Fruit fly (Drosophila melanogaster) whole organism, embryonic: ENCODE measurements around the gene Sidpn.

Source experiments
- Ada2b ChIP-seq: fragments of 200-800 bp; sonication (Bioruptor generic); IDR thresholded peaks from 2 replicates; pipeline ENCODE4 v1.3.6; 2022; ENCODE audit warnings: missing biosample characterization, missing genetic modification characterization
- Awh ChIP-seq: fragments of 200-800 bp; sonication (Bioruptor generic); IDR thresholded peaks from 2 replicates; pipeline ENCODE4, ENCODE4 v1.3.6; 2022; ENCODE audit warnings: missing biosample characterization, missing genetic modification characterization
- CG10274 ChIP-seq: fragments of 200-800 bp; sonication (Bioruptor generic); optimal IDR thresholded peaks from 3 replicates; lab custom pipeline; 2017; ENCODE audit warnings: missing biosample characterization, mild to moderate bottlenecking, missing genetic modification characterization
- CG10979 ChIP-seq: fragments of 200-800 bp; sonication (Bioruptor generic); optimal IDR thresholded peaks from 2 replicates; lab custom pipeline; 2018; ENCODE audit warnings: missing biosample characterization, mild to moderate bottlenecking, missing genetic modification characterization, moderate library complexity
- CG11504 ChIP-seq: fragments of 200-800 bp; sonication (Bioruptor generic); optimal IDR thresholded peaks from 3 replicates; lab custom pipeline; 2019; ENCODE audit warnings: missing biosample characterization, mild to moderate bottlenecking, missing genetic modification characterization, moderate library complexity
- CG14441 ChIP-seq: fragments of 200-800 bp; sonication (Bioruptor generic); IDR thresholded peaks from 2 replicates; pipeline ENCODE4 v1.3.6; 2022; ENCODE audit warnings: missing biosample characterization, missing genetic modification characterization
- CG15696 ChIP-seq: fragments of 200-800 bp; sonication (Bioruptor generic); optimal IDR thresholded peaks from 2 replicates; lab custom pipeline; 2019; ENCODE audit warnings: missing biosample characterization, mild to moderate bottlenecking, missing genetic modification characterization, moderate library complexity
- CG1602 ChIP-seq: fragments of 200-800 bp; sonication (Bioruptor generic); optimal IDR thresholded peaks from 3 replicates; lab custom pipeline; 2016; ENCODE audit warnings: missing biosample characterization, missing genetic modification characterization
- CG17328 ChIP-seq: fragments of 200-800 bp; sonication (Bioruptor generic); IDR thresholded peaks from 2 replicates; pipeline ENCODE4 v1.3.6; 2022; ENCODE audit warnings: missing biosample characterization, missing genetic modification characterization
- CG17912 ChIP-seq: fragments of 200-800 bp; sonication (Bioruptor generic); optimal IDR thresholded peaks from 2 replicates; lab custom pipeline; 2018; ENCODE audit warnings: missing biosample characterization, mild to moderate bottlenecking, missing genetic modification characterization
- CG2129 ChIP-seq: fragments of 200-800 bp; sonication (Bioruptor generic); IDR thresholded peaks from 2 replicates; pipeline ENCODE4 v1.3.6; 2022; ENCODE audit warnings: missing biosample characterization, missing genetic modification characterization; ENCODE audit not compliant: partially characterized antibody
- CG32772 ChIP-seq: fragments of 200-800 bp; sonication (Bioruptor generic); IDR thresholded peaks from 2 replicates; pipeline ENCODE4 v1.3.6; 2022; ENCODE audit warnings: missing biosample characterization, missing genetic modification characterization
- CG33557 ChIP-seq: fragments of 200-800 bp; sonication (Bioruptor generic); optimal IDR thresholded peaks from 2 replicates; lab custom pipeline; 2019; ENCODE audit warnings: missing biosample characterization, mild to moderate bottlenecking, missing genetic modification characterization, moderate library complexity
- CG3407 ChIP-seq: fragments of 200-800 bp; sonication (Bioruptor generic); optimal IDR thresholded peaks from 2 replicates; lab custom pipeline; 2018; ENCODE audit warnings: missing biosample characterization, mild to moderate bottlenecking, missing genetic modification characterization
- CG34224 ChIP-seq: fragments of 200-800 bp; sonication (Bioruptor generic); IDR thresholded peaks from 3 replicates; pipeline ENCODE4 v1.3.6; 2022; ENCODE audit warnings: missing biosample characterization, missing genetic modification characterization; ENCODE audit not compliant: partially characterized antibody
- CG3838 ChIP-seq: fragments of 200-800 bp; sonication (Bioruptor generic); optimal IDR thresholded peaks from 3 replicates; lab custom pipeline; 2016; ENCODE audit warnings: missing biosample characterization, missing genetic modification characterization
- CG3847 ChIP-seq: fragments of 200-800 bp; sonication (Bioruptor generic); IDR thresholded peaks from 2 replicates; pipeline ENCODE4 v1.3.6; 2022; ENCODE audit warnings: missing biosample characterization, missing genetic modification characterization
- CG42726 ChIP-seq: fragments of 200-800 bp; sonication (Bioruptor generic); IDR thresholded peaks from 2 replicates; pipeline ENCODE4 v1.3.6; 2022; ENCODE audit warnings: missing biosample characterization, missing genetic modification characterization; ENCODE audit not compliant: partially characterized antibody
- CG8281 ChIP-seq: fragments of 200-800 bp; sonication (Bioruptor generic); optimal IDR thresholded peaks from 2 replicates; lab custom pipeline; 2018; ENCODE audit warnings: missing biosample characterization, mild to moderate bottlenecking, missing genetic modification characterization, moderate library complexity
- CG8924 ChIP-seq: fragments of 200-800 bp; optimal IDR thresholded peaks from 3 replicates; lab custom pipeline; 2019; ENCODE audit warnings: missing biosample characterization, mild to moderate bottlenecking, missing genetic modification characterization, moderate library complexity
- CG8944 ChIP-seq: fragments of 200-800 bp; sonication (Bioruptor generic); optimal IDR thresholded peaks from 3 replicates; lab custom pipeline; 2016; ENCODE audit warnings: missing biosample characterization, missing genetic modification characterization
- CG9215 ChIP-seq: fragments of 200-800 bp; sonication (Bioruptor generic); IDR thresholded peaks from 2 replicates; pipeline ENCODE4 v1.3.6; 2022; ENCODE audit warnings: missing biosample characterization, missing genetic modification characterization
- Dbx ChIP-seq: fragments of 200-800 bp; sonication (Bioruptor generic); IDR thresholded peaks from 3 replicates; pipeline ENCODE4 v1.3.6; 2022; ENCODE audit warnings: missing biosample characterization, missing genetic modification characterization
- Deaf1 ChIP-seq: fragments of 200-800 bp; optimal IDR thresholded peaks from 3 replicates; lab custom pipeline; 2019; ENCODE audit warnings: missing biosample characterization, mild to moderate bottlenecking, missing genetic modification characterization, moderate library complexity
- Doc3 ChIP-seq: fragments of 200-800 bp; sonication (Bioruptor generic); IDR thresholded peaks from 3 replicates; pipeline ENCODE4 v1.3.6; 2022; ENCODE audit warnings: missing biosample characterization, missing genetic modification characterization; ENCODE audit not compliant: partially characterized antibody
- Ets65A ChIP-seq: fragments of 200-800 bp; sonication (Bioruptor generic); peaks from one replicate; lab custom pipeline; 2016; ENCODE audit warnings: missing biosample characterization, missing genetic modification characterization
- Fer1 ChIP-seq: fragments of 200-800 bp; sonication (Bioruptor generic); optimal IDR thresholded peaks from 2 replicates; lab custom pipeline; 2017; ENCODE audit warnings: missing biosample characterization, mild to moderate bottlenecking, missing genetic modification characterization
- HmgD ChIP-seq: fragments of 200-800 bp; sonication (Bioruptor generic); optimal IDR thresholded peaks from 3 replicates; lab custom pipeline; 2016; ENCODE audit warnings: missing biosample characterization, missing genetic modification characterization
- Med ChIP-seq: fragments of 200-800 bp; sonication (Bioruptor generic); peaks from one replicate; lab custom pipeline; 2016; ENCODE audit warnings: missing biosample characterization, missing genetic modification characterization, mild to moderate bottlenecking, inconsistent platforms, moderate library complexity
- Mrtf ChIP-seq: fragments of 200-800 bp; sonication (Bioruptor generic); IDR thresholded peaks from 3 replicates; pipeline ENCODE4 v1.3.6; 2022; ENCODE audit warnings: missing biosample characterization, missing genetic modification characterization
- Ptx1 ChIP-seq: fragments of 200-800 bp; sonication (Bioruptor generic); IDR thresholded peaks from 2 replicates; pipeline ENCODE4 v1.3.6; 2022; ENCODE audit warnings: missing biosample characterization, missing genetic modification characterization
- Ssrp ChIP-seq: fragments of 200-800 bp; sonication (Bioruptor generic); optimal IDR thresholded peaks from 2 replicates; lab custom pipeline; 2018; ENCODE audit warnings: missing biosample characterization, mild to moderate bottlenecking, missing genetic modification characterization, moderate library complexity
- ash1 ChIP-seq: fragments of 200-800 bp; sonication (Bioruptor generic); optimal IDR thresholded peaks from 2 replicates; lab custom pipeline; 2018; ENCODE audit warnings: missing biosample characterization, mild to moderate bottlenecking, missing genetic modification characterization
- bbx ChIP-seq: fragments of 200-800 bp; sonication (Bioruptor generic); IDR thresholded peaks from 2 replicates; pipeline ENCODE4 v1.3.6; 2022; ENCODE audit warnings: missing biosample characterization, missing genetic modification characterization; ENCODE audit not compliant: partially characterized antibody
- chm ChIP-seq: fragments of 200-800 bp; sonication (Bioruptor generic); IDR thresholded peaks from 2 replicates; pipeline ENCODE4 v1.3.6; 2022; ENCODE audit warnings: missing biosample characterization, missing genetic modification characterization
- ems ChIP-seq: fragments of 200-800 bp; sonication (Bioruptor generic); optimal IDR thresholded peaks from 3 replicates; lab custom pipeline; 2016; ENCODE audit warnings: missing biosample characterization, missing genetic modification characterization
- esg ChIP-seq: fragments of 200-800 bp; sonication (Bioruptor generic); conservative IDR thresholded peaks from 2 replicates; pipeline ENCODE4 v1.3.6; 2022; ENCODE audit warnings: missing biosample characterization, missing genetic modification characterization
- gem ChIP-seq: fragments of 200-800 bp; sonication (Bioruptor generic); optimal IDR thresholded peaks from 2 replicates; lab custom pipeline; 2019; ENCODE audit warnings: missing biosample characterization, mild to moderate bottlenecking, missing genetic modification characterization, moderate library complexity
- hth ChIP-seq: fragments of >200 bp; optimal IDR thresholded peaks from 2 replicates; lab custom pipeline; 2017; ENCODE audit warnings: inconsistent platforms
- insv ChIP-seq, 2 experiments: fragments of 200-800 bp; sonication (Bioruptor generic); optimal IDR thresholded peaks; 3 replicates each; lab custom pipeline; 2016 to 2018; ENCODE audit warnings: missing biosample characterization in 2 of 2, missing genetic modification characterization in 2 of 2
- lilli ChIP-seq: fragments of 200-800 bp; sonication (Bioruptor generic); optimal IDR thresholded peaks from 3 replicates; lab custom pipeline; 2016; ENCODE audit warnings: missing biosample characterization, missing genetic modification characterization
- oc ChIP-seq: fragments of 200-800 bp; sonication (Bioruptor generic); optimal IDR thresholded peaks from 2 replicates; lab custom pipeline; 2018; ENCODE audit warnings: missing biosample characterization, mild to moderate bottlenecking, missing genetic modification characterization, moderate library complexity
- pho ChIP-seq: fragments of 200-800 bp; sonication (Bioruptor generic); optimal IDR thresholded peaks from 2 replicates; lab custom pipeline; 2016; ENCODE audit warnings: missing biosample characterization, missing genetic modification characterization
- pros ChIP-seq: fragments of 200-800 bp; sonication (Bioruptor generic); optimal IDR thresholded peaks from 3 replicates; lab custom pipeline; 2019; ENCODE audit warnings: missing biosample characterization, mild to moderate bottlenecking, missing genetic modification characterization, moderate library complexity
- row ChIP-seq: fragments of 200-800 bp; sonication (Bioruptor generic); IDR thresholded peaks from 3 replicates; pipeline ENCODE4 v1.3.6; 2022; ENCODE audit warnings: missing biosample characterization, missing genetic modification characterization
- sob ChIP-seq: fragments of 200-800 bp; sonication (Bioruptor generic); IDR thresholded peaks from 2 replicates; pipeline ENCODE4 v1.3.6; 2022; ENCODE audit warnings: missing biosample characterization, missing genetic modification characterization
- tna ChIP-seq: fragments of 200-800 bp; sonication (Bioruptor generic); IDR thresholded peaks from 2 replicates; pipeline ENCODE4 v1.3.6; 2022; ENCODE audit warnings: missing biosample characterization, missing genetic modification characterization; ENCODE audit not compliant: partially characterized antibody
- tx ChIP-seq: fragments of 200-800 bp; sonication (Bioruptor generic); optimal IDR thresholded peaks from 2 replicates; lab custom pipeline; 2016; ENCODE audit warnings: missing biosample characterization, missing genetic modification characterization
- wor ChIP-seq: fragments of 200-800 bp; sonication (Bioruptor generic); IDR thresholded peaks from 2 replicates; pipeline ENCODE4 v1.3.6; 2022; ENCODE audit warnings: missing biosample characterization, missing genetic modification characterization
- zen ChIP-seq: fragments of 200-800 bp; sonication (Bioruptor generic); optimal IDR thresholded peaks from 3 replicates; lab custom pipeline; 2018; ENCODE audit warnings: missing biosample characterization, mild to moderate bottlenecking, missing genetic modification characterization, moderate library complexity

Gene Sidpn

DNA sequence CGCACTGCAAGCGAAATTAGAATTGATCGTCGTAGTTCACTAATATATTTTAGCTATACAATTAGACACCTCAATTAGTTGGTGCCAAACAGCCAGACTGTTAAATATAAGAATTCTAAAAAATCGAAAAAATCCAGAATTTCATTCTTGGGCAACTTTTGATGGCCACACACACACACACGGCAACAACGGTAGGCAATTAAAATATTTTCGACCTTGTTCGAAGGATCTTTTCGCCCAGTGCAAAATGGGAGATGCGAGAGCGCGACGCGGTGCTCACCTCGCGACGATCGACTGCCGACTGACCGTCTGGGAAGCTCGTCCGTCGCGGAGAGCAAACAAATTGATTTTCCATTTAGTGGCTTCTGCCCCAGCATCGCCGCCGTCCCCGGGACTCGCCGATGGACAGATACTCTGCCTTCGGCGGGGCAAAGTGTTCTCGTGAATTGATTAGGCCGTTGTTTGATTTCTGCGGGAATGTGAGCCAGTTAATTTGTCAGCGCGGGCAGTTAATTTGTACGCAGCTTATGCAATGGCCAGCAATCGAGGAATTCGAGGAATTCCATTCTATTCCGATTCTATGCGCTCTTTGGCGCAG is 42.1 kb downstream of the Sidpn start, which contains the start of gene CG10702 (continued):
- TF ChIP-seq CG10274 (GFP tag; lab: Kevin White, UChicago) (no peak), CG8281 (tag; lab: Kevin White, UChicago) (no peak), ash1 (GFP tag; lab: Kevin White, UChicago) (no peak), CG42726 (GFP tag; lab: Robert Waterston, UW) (no peak), sob (GFP tag; lab: Robert Waterston, UW) (0 out of 2 replicates have a peak, but pooled peaks have one; percentile 41), CG15696 (tag; lab: Kevin White, UChicago) (no peak), CG8944 (no peak), Doc3 (GFP tag; lab: Robert Waterston, UW) (no peak), CG2129 (GFP tag; lab: Robert Waterston, UW) (no peak), CG3838 (GFP tag; lab: Kevin White, UChicago) (no peak), gem (no peak), Ssrp (tag; lab: Kevin White, UChicago) (peak; percentile 28), tx (GFP tag; lab: Kevin White, UChicago) (no peak), CG3847 (GFP tag; lab: Robert Waterston, UW) (0 out of 2 replicates have a peak, but pooled peaks have one; percentile 5), CG1602 (GFP tag; lab: Kevin White, UChicago) (no peak), lilli (GFP tag; lab: Kevin White, UChicago) (peak; percentile 11), HmgD (GFP tag; lab: Kevin White, UChicago) (no peak), bbx (no peak), Ada2b (GFP tag; lab: Robert Waterston, UW) (peak; percentile 28; the same call in 1 of the 2 replicates), CG11504 (tag; lab: Kevin White, UChicago) (peak; percentile 42), CG9215 (GFP tag; lab: Robert Waterston, UW) (0 out of 2 replicates have a peak, but pooled peaks have one; percentile 8), pros (no peak), tna (GFP tag; lab: Robert Waterston, UW) (no peak), insv (GFP tag; optimal IDR thresholded peaks at IDR 0.05; lab: Kevin White, UChicago) (no peak), ems (GFP tag; lab: Kevin White, UChicago) (peak; percentile 15), Ets65A (peak; percentile 91), hth (lab: Kevin White, UChicago) (no peak), row (GFP tag; lab: Robert Waterston, UW) (peak; percentile 34; the same call in 1 of the 3 replicates), chm (GFP tag; lab: Robert Waterston, UW) (no peak), CG3407 (GFP tag; lab: Kevin White, UChicago) (no peak), zen (tag; lab: Kevin White, UChicago) (no peak), CG34224 (no peak), CG8924 (tag; lab: Kevin White, UChicago) (no peak), Deaf1 (peak; percentile 21), Dbx (GFP tag; lab: Robert Waterston, UW) (0 out of 3 replicates have a peak, but pooled peaks have one; percentile 18), CG33557 (GFP tag; lab: Kevin White, UChicago) (no peak), CG32772 (GFP tag; lab: Robert Waterston, UW) (no peak), CG14441 (GFP tag; lab: Robert Waterston, UW) (no peak), wor (no peak), Fer1 (no peak), CG17328 (0 out of 2 replicates have a peak, but pooled peaks have one; percentile 20), CG10979 (tag; lab: Kevin White, UChicago) (peak; percentile 1), oc (no peak), Mrtf (0 out of 3 replicates have a peak, but pooled peaks have one; percentile 15), esg (no peak), Med (GFP tag; lab: Kevin White, UChicago) (peak; percentile 70), Awh (GFP tag; lab: Robert Waterston, UW) (no peak), CG17912 (no peak), pho (GFP tag; lab: Kevin White, UChicago) (no peak), Ptx1 (GFP tag; lab: Robert Waterston, UW) (peak; percentile 26; the same call in 1 of the 2 replicates)
